Worm (Caenorhabditis elegans) whole organism, L4 larva: Measurements from ENCODE around the gene Y61A9LA.10.
A peak's percentile ranks its signal among the peaks of the same experiment; 100 is the strongest.
"Not testable (repeated sequence)": the region's sequence is repeated elsewhere in the genome, so short reads cannot be mapped to it uniquely, and the experiment has no call there.

ENCODE experiments used
- D1046.2 ChIP-seq: fragments of 200-800 bp; sonication (Bioruptor generic); IDR thresholded peaks from 2 replicates; pipeline ENCODE4 v1.3.6; 2022; ENCODE audit warnings: missing genetic modification characterization, missing compliant biosample characterization
- F26F4.8 ChIP-seq: fragments of 200-800 bp; sonication (Bioruptor generic); conservative IDR thresholded peaks from 2 replicates; pipeline ENCODE4 v1.3.6; 2022; ENCODE audit warnings: missing genetic modification characterization, missing compliant biosample characterization
- F44E2.7 ChIP-seq: fragments of 200-800 bp; sonication (Bioruptor generic); IDR thresholded peaks from 2 replicates; pipeline ENCODE4 v2.1.2; 2022; ENCODE audit warnings: missing genetic modification characterization, missing compliant biosample characterization
- F49E8.2 ChIP-seq: sonication (generic microtip); optimal IDR thresholded peaks from 2 replicates; lab custom pipeline; 2016; ENCODE audit warnings: missing compliant biosample characterization, mild to moderate bottlenecking, missing genetic modification characterization, borderline replicate concordance
- T26A8.4 ChIP-seq: fragments of 200-800 bp; sonication (Bioruptor generic); IDR thresholded peaks from 2 replicates; pipeline ENCODE4 v1.3.6; 2022; ENCODE audit warnings: missing genetic modification characterization, missing compliant biosample characterization
- Y105C5A.15 ChIP-seq: fragments of 200-800 bp; sonication (Bioruptor generic); IDR thresholded peaks from 2 replicates; pipeline ENCODE4 v1.3.6; 2022; ENCODE audit warnings: missing genetic modification characterization, missing compliant biosample characterization
- Y48G9A.11 ChIP-seq: fragments of 200-800 bp; sonication (Bioruptor generic); IDR thresholded peaks from 2 replicates; pipeline ENCODE4 v1.3.6; 2022; ENCODE audit warnings: missing genetic modification reagents, missing genetic modification characterization, missing compliant biosample characterization
- Y75B8A.6 ChIP-seq: fragments of 200-800 bp; sonication (Bioruptor generic); IDR thresholded peaks from 2 replicates; pipeline ENCODE4 v1.3.6; 2022; ENCODE audit warnings: missing genetic modification reagents, missing genetic modification characterization, missing compliant biosample characterization
- ceh-44 ChIP-seq: fragments of 200-800 bp; sonication (Bioruptor generic); IDR thresholded peaks from 2 replicates; pipeline ENCODE4 v1.3.6; 2022; ENCODE audit warnings: missing genetic modification reagents, missing genetic modification characterization, missing compliant biosample characterization
- ctbp-1 ChIP-seq: fragments of 200-800 bp; sonication (Bioruptor generic); IDR thresholded peaks from 2 replicates; pipeline ENCODE4 v1.3.6; 2022; ENCODE audit warnings: missing genetic modification reagents, missing genetic modification characterization, missing compliant biosample characterization
- daf-16 ChIP-seq, 3 experiments: sonication (generic microtip); optimal IDR thresholded peaks; 2 replicates each; lab custom pipeline; 2016 to 2017; ENCODE audit warnings: missing genetic modification characterization in 3 of 3, missing genetic modification reagents in 3 of 3, mild to moderate bottlenecking in 2 of 3, missing compliant biosample characterization in 2 of 3, missing biosample characterization in 1 of 3, moderate library complexity in 1 of 3
- daf-8 ChIP-seq: fragments of 200-800 bp; sonication (Bioruptor generic); IDR thresholded peaks from 2 replicates; pipeline ENCODE4 v1.3.6; 2022; ENCODE audit warnings: missing genetic modification characterization, missing compliant biosample characterization
- dmd-6 ChIP-seq: fragments of 200-800 bp; sonication (Bioruptor generic); IDR thresholded peaks from 2 replicates; pipeline ENCODE4 v1.3.6; 2022; ENCODE audit warnings: missing genetic modification reagents, missing genetic modification characterization, missing compliant biosample characterization
- dmd-8 ChIP-seq: fragments of 200-800 bp; sonication (Bioruptor generic); IDR thresholded peaks from 2 replicates; pipeline ENCODE4 v1.3.6; 2022; ENCODE audit warnings: missing genetic modification characterization, missing compliant biosample characterization
- dmd-9 ChIP-seq: fragments of 200-800 bp; sonication (Bioruptor generic); IDR thresholded peaks from 2 replicates; pipeline ENCODE4 v1.3.6; 2022; ENCODE audit warnings: missing genetic modification reagents, missing genetic modification characterization, missing compliant biosample characterization
- dpl-1 ChIP-seq: fragments of 150-350 bp; optimal IDR thresholded peaks from 2 replicates; lab custom pipeline; 2014; ENCODE audit warnings: missing biosample characterization, missing genetic modification reagents, missing genetic modification characterization
- dve-1 ChIP-seq: sonication (generic microtip); optimal IDR thresholded peaks from 2 replicates; lab custom pipeline; 2017; ENCODE audit warnings: antibody characterized with exemption, mild to moderate bottlenecking, missing genetic modification characterization, missing compliant biosample characterization; ENCODE audit not compliant: insufficient read depth
- egl-43 ChIP-seq: fragments of 200-800 bp; sonication (Bioruptor generic); IDR thresholded peaks from 2 replicates; pipeline ENCODE4 v1.3.6; 2022; ENCODE audit warnings: missing genetic modification reagents, missing genetic modification characterization, missing compliant biosample characterization
- fkh-10 ChIP-seq: fragments of 150-350 bp; optimal IDR thresholded peaks from 2 replicates; lab custom pipeline; 2014; ENCODE audit warnings: missing biosample characterization, missing genetic modification reagents, missing genetic modification characterization
- hlh-11 ChIP-seq: fragments of 200-800 bp; sonication (Bioruptor generic); optimal IDR thresholded peaks from 2 replicates; lab custom pipeline; 2018; ENCODE audit warnings: mild to moderate bottlenecking, missing genetic modification characterization, missing compliant biosample characterization
- hlh-30 ChIP-seq: sonication (generic microtip); optimal IDR thresholded peaks from 2 replicates; lab custom pipeline; 2017; ENCODE audit warnings: antibody characterized with exemption, mild to moderate bottlenecking, missing genetic modification characterization, missing compliant biosample characterization; ENCODE audit not compliant: insufficient read depth
- hmg-1.1 ChIP-seq: fragments of 200-800 bp; sonication (Bioruptor generic); IDR thresholded peaks from 2 replicates; pipeline ENCODE4 v1.3.6; 2022; ENCODE audit warnings: missing genetic modification reagents, missing genetic modification characterization, missing compliant biosample characterization
- jun-1 ChIP-seq: fragments of 150-350 bp; optimal IDR thresholded peaks from 2 replicates; lab custom pipeline; 2014; ENCODE audit warnings: missing biosample characterization, missing genetic modification reagents, missing genetic modification characterization
- lim-7 ChIP-seq: fragments of 200-800 bp; sonication (Bioruptor generic); IDR thresholded peaks from 2 replicates; pipeline ENCODE4 v1.3.6; 2022; ENCODE audit warnings: missing genetic modification characterization, missing compliant biosample characterization
- lin-38 ChIP-seq: fragments of 200-800 bp; sonication (Bioruptor generic); IDR thresholded peaks from 2 replicates; pipeline ENCODE4 v1.3.6; 2022; ENCODE audit warnings: missing genetic modification reagents, missing genetic modification characterization, missing compliant biosample characterization
- lin-39 ChIP-seq: fragments of 150-350 bp; optimal IDR thresholded peaks from 2 replicates; lab custom pipeline; 2014; ENCODE audit warnings: missing biosample characterization, missing genetic modification reagents, missing genetic modification characterization
- madf-5 ChIP-seq, 2 experiments: fragments of 200-800 bp; sonication (Bioruptor generic); IDR thresholded peaks; 2 replicates each; pipeline ENCODE4 v1.3.6; 2022; ENCODE audit warnings: missing compliant biosample characterization in 2 of 2, missing genetic modification characterization in 2 of 2
- madf-9 ChIP-seq: fragments of 200-800 bp; sonication (Bioruptor generic); conservative IDR thresholded peaks from 2 replicates; pipeline ENCODE4 v1.3.6; 2022; ENCODE audit warnings: missing genetic modification reagents, missing genetic modification characterization, missing compliant biosample characterization
- mep-1 ChIP-seq: fragments of 150-350 bp; sonication (generic microtip); optimal IDR thresholded peaks from 3 replicates; lab custom pipeline; 2014; ENCODE audit warnings: missing biosample characterization, missing genetic modification characterization
- mes-2 ChIP-seq: sonication (generic microtip); optimal IDR thresholded peaks from 2 replicates; lab custom pipeline; 2016; ENCODE audit warnings: missing genotype, mild to moderate bottlenecking, missing genetic modification characterization, missing compliant biosample characterization; ENCODE audit not compliant: poor library complexity, severe bottlenecking
- nhr-10 ChIP-seq: fragments of 150-350 bp; optimal IDR thresholded peaks from 2 replicates; lab custom pipeline; 2014; ENCODE audit warnings: missing biosample characterization, missing genetic modification characterization
- nhr-102 ChIP-seq: sonication (generic microtip); optimal IDR thresholded peaks from 2 replicates; lab custom pipeline; 2016; ENCODE audit warnings: mild to moderate bottlenecking, missing genetic modification characterization, moderate library complexity, missing compliant biosample characterization
- nhr-11 ChIP-seq: fragments of 150-350 bp; optimal IDR thresholded peaks from 2 replicates; lab custom pipeline; 2014; ENCODE audit warnings: missing biosample characterization, missing genetic modification characterization
- nhr-28 ChIP-seq: fragments of 150-350 bp; optimal IDR thresholded peaks from 2 replicates; lab custom pipeline; 2014; ENCODE audit warnings: missing biosample characterization, missing genetic modification characterization
- nhr-41 ChIP-seq: fragments of 200-800 bp; sonication (Bioruptor generic); IDR thresholded peaks from 2 replicates; pipeline ENCODE4 v1.3.6; 2022; ENCODE audit warnings: missing genetic modification reagents, missing genetic modification characterization, missing compliant biosample characterization
- pha-4 ChIP-seq, 2 experiments: fragments of 150-350 bp in 1 of 2; fragments of 200-800 bp in 1 of 2; sonication (Bioruptor generic) in 1 of 2; IDR thresholded peaks in 1 of 2; optimal IDR thresholded peaks in 1 of 2; 2 replicates each; pipeline versions ENCODE4 v1.3.6 to Lab custom; 2014 to 2022; ENCODE audit warnings: missing genetic modification characterization in 2 of 2, missing genetic modification reagents in 2 of 2, missing biosample characterization in 1 of 2, missing compliant biosample characterization in 1 of 2
- php-3 ChIP-seq: fragments of 200-800 bp; sonication (Bioruptor generic); IDR thresholded peaks from 2 replicates; pipeline ENCODE4 v1.3.6; 2022; ENCODE audit warnings: missing genetic modification reagents, missing genetic modification characterization, missing compliant biosample characterization
- pqm-1 ChIP-seq: sonication (generic microtip); optimal IDR thresholded peaks from 2 replicates; lab custom pipeline; 2017; ENCODE audit warnings: missing biosample characterization, missing genetic modification characterization
- saeg-2 ChIP-seq: fragments of 200-800 bp; sonication (Bioruptor generic); IDR thresholded peaks from 2 replicates; pipeline ENCODE4 v1.3.6; 2022; ENCODE audit warnings: missing genetic modification reagents, missing genetic modification characterization, missing compliant biosample characterization
- set-16 ChIP-seq: fragments of 200-800 bp; sonication (Bioruptor generic); IDR thresholded peaks from 2 replicates; pipeline ENCODE4 v1.3.6; 2022; ENCODE audit warnings: missing genetic modification reagents, missing genetic modification characterization, missing compliant biosample characterization
- skn-1 ChIP-seq: fragments of 150-350 bp; optimal IDR thresholded peaks from 2 replicates; lab custom pipeline; 2014; ENCODE audit warnings: missing biosample characterization, missing genetic modification characterization
- snpc-1.2 ChIP-seq: fragments of 200-800 bp; sonication (Bioruptor generic); IDR thresholded peaks from 2 replicates; pipeline ENCODE4 v1.3.6; 2022; ENCODE audit warnings: missing genetic modification reagents, missing genetic modification characterization, missing compliant biosample characterization
- snpc-4 ChIP-seq: fragments of 150-350 bp; optimal IDR thresholded peaks from 2 replicates; lab custom pipeline; 2014; ENCODE audit warnings: missing biosample characterization, missing genetic modification characterization
- tra-1 ChIP-seq: fragments of 200-800 bp; sonication (Bioruptor generic); IDR thresholded peaks from 2 replicates; pipeline ENCODE4 v1.3.6; 2022; ENCODE audit warnings: missing genetic modification reagents, missing genetic modification characterization, missing compliant biosample characterization
- vab-7 ChIP-seq: fragments of 200-800 bp; sonication (Bioruptor generic); IDR thresholded peaks from 2 replicates; pipeline ENCODE4 v1.3.6; 2022; ENCODE audit warnings: missing genetic modification reagents, missing genetic modification characterization, missing compliant biosample characterization

The Y61A9LA.10 gene

DNA sequence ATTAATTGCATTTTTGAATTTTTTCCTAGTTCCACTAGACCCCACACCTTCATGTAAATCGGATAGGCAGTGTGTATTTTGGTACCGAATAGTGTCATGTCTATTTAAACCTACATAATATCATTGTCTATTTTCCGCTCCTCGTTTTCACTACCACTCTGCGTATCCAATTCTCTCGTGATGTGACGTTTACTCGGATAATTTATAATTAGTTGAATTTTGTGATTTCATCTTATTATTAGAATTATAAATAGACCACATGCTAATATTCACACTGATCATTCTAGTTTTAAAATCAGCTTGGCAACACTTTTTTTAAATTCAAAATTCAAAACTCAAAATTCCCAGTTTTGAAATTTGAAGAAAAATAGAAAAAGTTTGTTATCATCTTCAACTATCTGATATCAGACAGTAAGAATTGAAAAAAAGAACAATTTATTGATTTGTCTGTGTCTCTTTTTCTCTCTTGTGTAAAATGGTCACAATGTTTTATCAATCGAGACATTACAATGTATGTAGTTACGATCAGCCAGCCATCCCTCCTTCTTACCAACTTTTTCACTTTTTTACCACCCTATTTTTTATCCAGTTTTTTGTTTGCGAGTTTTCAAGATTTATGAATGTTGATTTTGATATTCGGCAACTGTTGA is 25.0 kb upstream of the Y61A9LA.10 start:
- TF ChIP-seq dve-1 (peak; percentile 64), pqm-1 (tag; lab: Kevin White, UChicago) (peak; percentile 49), hlh-30 (peak; percentile 58), nhr-10 (no peak), jun-1 (tag; lab: Kevin White, UChicago) (no peak), hlh-11 (tag; lab: Kevin White, UChicago) (peak; percentile 14), daf-16 (GFP tag; optimal IDR thresholded peaks at IDR 0.05; lab: Kevin White, UChicago) (no peak), daf-16 (tag; optimal IDR thresholded peaks at IDR 0.05; lab: Kevin White, UChicago) (peak; percentile 69), nhr-28 (tag; lab: Kevin White, UChicago) (peak; percentile 63), snpc-4 (tag; lab: Kevin White, UChicago) (no peak), mep-1 (tag; lab: Kevin White, UChicago) (peak; percentile 23)

DNA sequence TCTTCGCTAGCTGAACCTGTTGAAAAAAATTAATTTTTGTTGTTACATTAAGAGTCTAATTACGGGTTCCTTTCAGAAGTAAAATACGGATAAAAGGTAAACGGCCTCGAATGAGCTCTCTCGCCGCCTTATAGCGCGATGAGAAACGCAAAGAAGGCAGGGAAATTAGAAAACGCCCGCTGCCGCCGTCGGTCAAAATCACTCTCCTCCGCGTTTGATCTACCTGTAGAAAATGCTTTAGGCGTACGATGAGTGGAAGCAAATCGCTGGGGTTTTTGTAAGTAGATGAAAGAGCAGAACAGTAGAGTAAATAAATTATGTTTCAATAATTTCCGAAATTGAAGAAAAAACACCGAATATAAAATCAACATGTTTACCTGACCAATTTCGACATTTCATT is 21.5 kb upstream of the Y61A9LA.10 start:
- TF ChIP-seq F49E8.2 (tag; lab: Kevin White, UChicago) (no peak), lin-38 (GFP tag; lab: Robert Waterston, UW) (no peak), lin-39 (no peak), mes-2 (tag; lab: Kevin White, UChicago) (no peak), dpl-1 (GFP tag; lab: Kevin White, UChicago) (no peak), F44E2.7 (GFP tag; lab: Robert Waterston, UW) (no peak), nhr-102 (no peak), dmd-9 (no peak), nhr-11 (tag; lab: Kevin White, UChicago) (no peak), skn-1 (tag; lab: Kevin White, UChicago) (no peak), snpc-4 (tag; lab: Kevin White, UChicago) (no peak), ceh-44 (GFP tag; lab: Robert Waterston, UW) (no peak), hmg-1.1 (GFP tag; lab: Robert Waterston, UW) (no peak), fkh-10 (GFP tag; lab: Kevin White, UChicago) (no peak), T26A8.4 (no peak)

DNA sequence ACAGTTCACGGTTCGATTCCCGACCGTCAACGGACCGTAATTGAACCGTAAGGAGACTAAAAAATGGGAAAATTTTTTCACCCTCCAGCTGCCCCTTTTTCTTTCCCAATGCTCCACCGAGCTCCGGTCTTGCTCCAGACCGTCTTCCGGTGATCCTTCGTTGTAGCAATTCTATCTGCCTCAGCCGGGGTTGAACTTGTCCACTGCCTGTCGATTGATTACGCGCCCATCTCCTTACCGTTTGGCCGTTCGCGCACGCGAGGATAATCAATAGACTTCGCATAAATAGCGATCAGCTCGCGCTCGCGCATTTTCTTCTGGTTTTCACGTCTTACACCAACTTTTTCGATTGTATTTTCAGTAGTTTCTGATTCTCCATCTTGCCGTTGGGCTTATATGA is 17.2 kb upstream of the Y61A9LA.10 start:
- TF ChIP-seq madf-5 (GFP tag; IDR thresholded peaks at IDR 0.05; lab: Robert Waterston, UW), result peak; percentile 44 to 89; a peak in 3 of 4 replicates
- peak; percentile 64; the same call in 1 of the 2 replicates for TF ChIP-seq nhr-41
- TF ChIP-seq Y105C5A.15 (GFP tag; lab: Robert Waterston, UW), result peak; percentile 83; the same call in 1 of the 2 replicates
- TF ChIP-seq snpc-1.2 (GFP tag; lab: Robert Waterston, UW), result peak; percentile 82
- peak; percentile 79 for TF ChIP-seq pha-4 (GFP tag; IDR thresholded peaks at IDR 0.05; lab: Robert Waterston, UW)
- TF ChIP-seq pha-4 (tag; optimal IDR thresholded peaks at IDR 0.05; lab: Kevin White, UChicago), result not testable (repeated sequence)
- TF ChIP-seq tra-1 (GFP tag; lab: Robert Waterston, UW), result 0 out of 2 replicates have a peak, but pooled peaks have one; percentile 51
- TF ChIP-seq dmd-8 (GFP tag; lab: Robert Waterston, UW), result peak; percentile 96
- peak; percentile 87; the same call in 1 of the 2 replicates for TF ChIP-seq F44E2.7 (GFP tag; lab: Robert Waterston, UW)
- peak; percentile 80 for TF ChIP-seq lim-7
- peak; percentile 54 for TF ChIP-seq Y48G9A.11 (GFP tag; lab: Robert Waterston, UW)
- TF ChIP-seq set-16 (GFP tag; lab: Robert Waterston, UW), result peak; percentile 58
- 0 out of 2 replicates have a peak, but pooled peaks have one; percentile 42 for TF ChIP-seq ctbp-1 (GFP tag; lab: Robert Waterston, UW)
- 0 out of 2 replicates have a peak, but pooled peaks have one; percentile 5 for TF ChIP-seq dmd-9
- 0 out of 2 replicates have a peak, but pooled peaks have one; percentile 29 for TF ChIP-seq D1046.2 (GFP tag; lab: Robert Waterston, UW)
- TF ChIP-seq F26F4.8 (GFP tag; lab: Robert Waterston, UW), result peak; percentile 90; the same call in 1 of the 2 replicates
- peak; percentile 77 for TF ChIP-seq lin-38 (GFP tag; lab: Robert Waterston, UW)
- peak; percentile 58; the same call in 1 of the 2 replicates for TF ChIP-seq madf-9 (GFP tag; lab: Robert Waterston, UW)
- TF ChIP-seq egl-43 (GFP tag; lab: Robert Waterston, UW), result peak; percentile 95
- 0 out of 2 replicates have a peak, but pooled peaks have one; percentile 29 for TF ChIP-seq daf-8 (GFP tag; lab: Robert Waterston, UW)
- peak; percentile 79 for TF ChIP-seq vab-7 (GFP tag; lab: Robert Waterston, UW)
- TF ChIP-seq saeg-2 (GFP tag; lab: Robert Waterston, UW), result peak; percentile 55; the same call in 1 of the 2 replicates
- TF ChIP-seq php-3 (GFP tag; lab: Robert Waterston, UW), result peak; percentile 50; the same call in 1 of the 2 replicates
- TF ChIP-seq dmd-6, result 0 out of 2 replicates have a peak, but pooled peaks have one; percentile 16
- TF ChIP-seq Y75B8A.6 (GFP tag; lab: Robert Waterston, UW), result 0 out of 2 replicates have a peak, but pooled peaks have one; percentile 32
